Worm (Caenorhabditis elegans) whole organism, L1 larva: ENCODE results near the gene Y53F4B.43.

Experiments
- ama-1 ChIP-seq: fragments of 150-350 bp; optimal IDR thresholded peaks from 2 replicates; lab custom pipeline; 2014
- ceh-8 ChIP-seq: fragments of 200-800 bp; sonication (Bioruptor generic); optimal IDR thresholded peaks from 2 replicates; lab custom pipeline; 2018; ENCODE audit warnings: mild to moderate bottlenecking, missing genetic modification characterization, moderate library complexity, missing compliant biosample characterization
- ceh-82 ChIP-seq, 3 experiments: fragments of 150-350 bp in 1 of 3; sonication (generic microtip) in 2 of 3; optimal IDR thresholded peaks; 2 replicates each; lab custom pipeline; 2014 to 2017; ENCODE audit warnings: missing biosample characterization in 3 of 3, missing genetic modification characterization in 3 of 3
- fkh-8 ChIP-seq: sonication (generic microtip); optimal IDR thresholded peaks from 2 replicates; lab custom pipeline; 2016; ENCODE audit warnings: mild to moderate bottlenecking, missing genetic modification characterization, missing compliant biosample characterization
- isw-1 ChIP-seq: fragments of 200-800 bp; sonication (Bioruptor generic); IDR thresholded peaks from 2 replicates; pipeline ENCODE4 v1.3.6; 2022; ENCODE audit warnings: missing genetic modification characterization, missing compliant biosample characterization
- lir-3 ChIP-seq: sonication (generic microtip); optimal IDR thresholded peaks from 2 replicates; lab custom pipeline; 2016; ENCODE audit warnings: mild to moderate bottlenecking, missing genetic modification characterization, moderate library complexity, missing compliant biosample characterization; ENCODE audit not compliant: poor library complexity
- mab-9 ChIP-seq: fragments of 200-800 bp; sonication (Bioruptor generic); IDR thresholded peaks from 2 replicates; pipeline ENCODE4 v1.3.6; 2022; ENCODE audit warnings: missing genetic modification reagents, missing genetic modification characterization, missing compliant biosample characterization
- snpc-4 ChIP-seq: fragments of 150-350 bp; optimal IDR thresholded peaks from 2 replicates; lab custom pipeline; 2014; ENCODE audit warnings: missing biosample characterization, missing genetic modification characterization
- ztf-11 ChIP-seq, 2 experiments: sonication (generic microtip); optimal IDR thresholded peaks; 2 replicates each; lab custom pipeline; 2016 to 2017; ENCODE audit warnings: missing genetic modification characterization in 2 of 2, missing biosample characterization in 1 of 2, missing compliant biosample characterization in 1 of 2

DNA sequence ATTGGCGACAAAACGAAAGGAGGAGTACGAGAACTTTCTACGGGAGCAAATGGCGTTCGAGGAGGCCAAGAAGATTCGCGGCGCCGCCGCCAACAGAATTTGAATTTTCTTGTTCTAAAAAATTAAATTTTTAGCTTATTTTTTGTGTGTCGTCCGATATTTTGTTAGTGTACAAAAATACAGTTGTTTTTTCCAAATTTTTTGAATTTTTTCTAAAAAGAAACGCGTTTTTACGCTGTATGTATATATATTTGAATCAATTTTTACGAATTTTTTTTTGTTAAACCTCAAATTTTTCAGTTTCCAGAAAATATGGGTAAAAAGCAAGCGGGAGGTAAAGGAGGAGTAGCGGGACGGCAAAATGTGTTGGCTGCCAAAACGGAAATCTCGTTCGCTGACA, 50.8 kb downstream of the Y53F4B.43 start, which contains the start of gene trip-4:
- TF ChIP-seq ama-1 (lab: Kevin White, UChicago): no peak
- no peak for TF ChIP-seq snpc-4
- no peak for TF ChIP-seq lir-3
- no peak for TF ChIP-seq mab-9 (GFP tag; lab: Robert Waterston, UW)
- no peak for TF ChIP-seq ceh-82 (tag; optimal IDR thresholded peaks at IDR 0.05; lab: Kevin White, UChicago)
- TF ChIP-seq ztf-11 (tag; optimal IDR thresholded peaks at IDR 0.05; lab: Kevin White, UChicago): no peak
- TF ChIP-seq fkh-8 (tag; lab: Kevin White, UChicago): no peak
- no peak for TF ChIP-seq ceh-8 (GFP tag; lab: Kevin White, UChicago)
- TF ChIP-seq isw-1 (GFP tag; lab: Robert Waterston, UW): no peak
